Fruit fly (Drosophila melanogaster) whole organism, wandering third instar larva: ENCODE measurements around the gene Edg78E.

ENCODE experiments used
- Dfd ChIP-seq: fragments of >200 bp; optimal IDR thresholded peaks from 2 replicates; lab custom pipeline; 2017; ENCODE audit warnings: missing biosample characterization, missing genetic modification characterization
- Dif ChIP-seq: fragments of 200-275, 200-300 bp; sonication (Bioruptor generic); optimal IDR thresholded peaks from 2 replicates; lab custom pipeline; 2018; ENCODE audit warnings: missing biosample characterization, missing genetic modification characterization; ENCODE audit not compliant: partially characterized antibody
- Hr83 ChIP-seq: fragments of 200-300 bp; sonication (Bioruptor generic); optimal IDR thresholded peaks from 2 replicates; lab custom pipeline; 2016; ENCODE audit warnings: missing biosample characterization, mild to moderate bottlenecking, missing genetic modification characterization, moderate library complexity; ENCODE audit not compliant: poor library complexity, severe bottlenecking
- Jra ChIP-seq: sonication (Bioruptor generic); optimal IDR thresholded peaks from 2 replicates; lab custom pipeline; 2016; ENCODE audit warnings: missing biosample characterization, missing genetic modification characterization
- Mio ChIP-seq: sonication (Bioruptor generic); optimal IDR thresholded peaks from 2 replicates; lab custom pipeline; 2016; ENCODE audit warnings: missing biosample characterization, missing genetic modification characterization
- Myc ChIP-seq: fragments of >200 bp; optimal IDR thresholded peaks from 2 replicates; lab custom pipeline; 2017
- Vsx2 ChIP-seq: fragments of 200-300, 225-300 bp; sonication (Bioruptor generic); optimal IDR thresholded peaks from 2 replicates; lab custom pipeline; 2018; ENCODE audit warnings: missing biosample characterization, missing genetic modification characterization; ENCODE audit not compliant: partially characterized antibody
- br ChIP-seq: fragments of 200-800 bp; sonication (Bioruptor generic); optimal IDR thresholded peaks from 2 replicates; lab custom pipeline; 2016; ENCODE audit warnings: missing biosample characterization, missing genetic modification characterization
- ey ChIP-seq: fragments of 200-800 bp; sonication (Bioruptor generic); optimal IDR thresholded peaks from 2 replicates; lab custom pipeline; 2016; ENCODE audit warnings: missing biosample characterization, missing genetic modification characterization
- h ChIP-seq: fragments of 200-800 bp; sonication (Bioruptor generic); optimal IDR thresholded peaks from 3 replicates; lab custom pipeline; 2016; ENCODE audit warnings: missing biosample characterization, mild to moderate bottlenecking, missing genetic modification characterization
- lola ChIP-seq: fragments of >200 bp; optimal IDR thresholded peaks from 2 replicates; lab custom pipeline; 2017; ENCODE audit warnings: missing biosample characterization, missing genetic modification characterization
- pan ChIP-seq: fragments of >200 bp; optimal IDR thresholded peaks from 2 replicates; lab custom pipeline; 2017
- psq ChIP-seq: fragments of 200-800 bp; sonication (Bioruptor generic); optimal IDR thresholded peaks from 3 replicates; lab custom pipeline; 2017; ENCODE audit warnings: missing biosample characterization, mild to moderate bottlenecking, missing genetic modification characterization, moderate library complexity
- sv ChIP-seq: fragments of 200-800 bp; sonication (Bioruptor generic); optimal IDR thresholded peaks from 3 replicates; lab custom pipeline; 2016; ENCODE audit warnings: missing biosample characterization, missing genetic modification characterization

DNA sequence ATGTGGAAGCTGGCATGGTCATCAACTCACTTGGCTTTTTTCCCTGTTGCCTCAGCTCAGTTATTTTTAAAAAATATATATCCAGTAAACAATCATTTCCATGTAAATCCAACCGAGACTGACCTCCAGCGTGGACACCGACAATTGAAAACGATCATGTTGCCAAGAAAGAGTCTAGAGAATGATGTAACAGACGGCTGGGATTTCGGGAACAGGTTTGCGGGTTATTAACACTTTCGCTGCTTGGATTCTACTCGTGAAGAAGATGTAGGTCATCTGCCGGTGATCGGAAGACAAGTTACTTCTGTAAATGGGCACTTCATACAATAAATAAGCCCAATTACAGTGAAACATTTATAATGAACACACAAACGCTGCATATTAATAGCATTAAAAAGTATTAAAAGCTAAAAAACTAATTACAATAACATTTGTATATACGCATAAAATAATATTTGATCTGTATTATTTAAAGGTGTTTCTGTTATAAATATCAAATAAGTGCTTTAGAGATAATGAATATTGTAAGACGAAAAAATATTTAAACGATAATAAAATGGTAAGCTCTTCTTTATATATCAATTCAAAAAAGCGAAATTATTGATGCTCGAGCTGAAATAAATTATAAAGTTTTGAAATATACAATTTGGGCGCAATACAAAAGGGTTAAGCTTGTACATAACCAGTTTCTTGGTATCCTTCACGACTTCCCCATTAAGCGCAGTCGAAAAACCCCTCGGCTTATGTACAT lies 4.3 kb upstream of the Edg78E start:
- TF ChIP-seq pan (lab: Kevin White, UChicago) = no peak
- TF ChIP-seq psq (GFP tag; lab: Kevin White, UChicago) = no peak
- no peak for TF ChIP-seq h (GFP tag; lab: Kevin White, UChicago)
- TF ChIP-seq br (GFP tag; lab: Kevin White, UChicago) = no peak
- no peak for TF ChIP-seq Mio (GFP tag; lab: Kevin White, UChicago)
- no peak for TF ChIP-seq Hr83 (GFP tag; lab: Kevin White, UChicago)
- no peak for TF ChIP-seq Dfd
- no peak for TF ChIP-seq lola (GFP tag; lab: Kevin White, UChicago)
- TF ChIP-seq sv (GFP tag; lab: Kevin White, UChicago) = no peak
- no peak for TF ChIP-seq Vsx2 (GFP tag; lab: Kevin White, UChicago)
- TF ChIP-seq Myc = no peak
- no peak for TF ChIP-seq Dif (GFP tag; lab: Kevin White, UChicago)
- no peak for TF ChIP-seq ey
- no peak for TF ChIP-seq Jra (GFP tag; lab: Kevin White, UChicago)
